Fruit fly (Drosophila melanogaster) whole organism, wandering third instar larva: ENCODE measurements around the gene Jhbp16.

Experiments
- Jra ChIP-seq: sonication (Bioruptor generic); optimal IDR thresholded peaks from 2 replicates; lab custom pipeline; 2016; ENCODE audit warnings: missing biosample characterization, missing genetic modification characterization
- OdsH ChIP-seq: fragments of 200-800 bp; sonication (Bioruptor generic); optimal IDR thresholded peaks from 2 replicates; lab custom pipeline; 2016; ENCODE audit warnings: missing biosample characterization, mild to moderate bottlenecking, missing genetic modification characterization
- ey ChIP-seq: fragments of 200-800 bp; sonication (Bioruptor generic); optimal IDR thresholded peaks from 2 replicates; lab custom pipeline; 2016; ENCODE audit warnings: missing biosample characterization, missing genetic modification characterization
- lola ChIP-seq: fragments of >200 bp; optimal IDR thresholded peaks from 2 replicates; lab custom pipeline; 2017; ENCODE audit warnings: missing biosample characterization, missing genetic modification characterization
- psq ChIP-seq: fragments of 200-800 bp; sonication (Bioruptor generic); optimal IDR thresholded peaks from 3 replicates; lab custom pipeline; 2017; ENCODE audit warnings: missing biosample characterization, mild to moderate bottlenecking, missing genetic modification characterization, moderate library complexity
- tai ChIP-seq: sonication (Bioruptor generic); optimal IDR thresholded peaks from 2 replicates; lab custom pipeline; 2016; ENCODE audit warnings: missing biosample characterization, missing genetic modification characterization

- no peak for TF ChIP-seq lola
- peak; percentile 3 for TF ChIP-seq psq
- peak; percentile 31 for TF ChIP-seq OdsH (GFP tag; lab: Kevin White, UChicago)
- TF ChIP-seq tai (GFP tag; lab: Kevin White, UChicago): peak; percentile 26
- TF ChIP-seq ey (GFP tag; lab: Kevin White, UChicago): peak; percentile 19
- TF ChIP-seq Jra (GFP tag; lab: Kevin White, UChicago): no peak
These were observed 35.9 kb upstream of the Jhbp16 start for dm6 chr3R:21628213-21628800.
